Worm (Caenorhabditis elegans) whole organism, L1 larva: Measurements from ENCODE around the gene cyp-31A2.

ENCODE experiments used
- C04F5.9 ChIP-seq: sonication (generic microtip); optimal IDR thresholded peaks from 2 replicates; lab custom pipeline; 2016; ENCODE audit warnings: missing genetic modification characterization, missing compliant biosample characterization
- dpl-1 ChIP-seq, 3 experiments: fragments of 150-350 bp in 2 of 3; sonication (generic microtip) in 1 of 3; optimal IDR thresholded peaks; 2 replicates each; lab custom pipeline; 2014 to 2017; ENCODE audit warnings: missing biosample characterization in 3 of 3, missing genetic modification characterization in 3 of 3, missing genetic modification reagents in 3 of 3
- efl-3 ChIP-seq: fragments of 200-800 bp; sonication (Bioruptor generic); optimal IDR thresholded peaks from 2 replicates; lab custom pipeline; 2018; ENCODE audit warnings: mild to moderate bottlenecking, missing genetic modification characterization, missing compliant biosample characterization
- lin-13 ChIP-seq: fragments of 150-350 bp; optimal IDR thresholded peaks from 2 replicates; lab custom pipeline; 2014; ENCODE audit warnings: missing biosample characterization, missing genetic modification reagents, missing genetic modification characterization
- lin-15B ChIP-seq: fragments of 150-350 bp; sonication (generic microtip); optimal IDR thresholded peaks from 3 replicates; lab custom pipeline; 2014; ENCODE audit warnings: missing biosample characterization, missing genetic modification characterization
- nhr-12 ChIP-seq: sonication (generic microtip); optimal IDR thresholded peaks from 2 replicates; lab custom pipeline; 2017; ENCODE audit warnings: missing biosample characterization, missing genetic modification characterization
- nhr-237 ChIP-seq: fragments of 150-350 bp; optimal IDR thresholded peaks from 2 replicates; lab custom pipeline; 2014; ENCODE audit warnings: missing biosample characterization, missing genetic modification characterization
- nhr-76 ChIP-seq: sonication (generic microtip); optimal IDR thresholded peaks from 2 replicates; lab custom pipeline; 2017; ENCODE audit warnings: missing biosample characterization, missing genetic modification characterization
- snpc-4 ChIP-seq: fragments of 150-350 bp; optimal IDR thresholded peaks from 2 replicates; lab custom pipeline; 2014; ENCODE audit warnings: missing biosample characterization, missing genetic modification characterization
- unc-86 ChIP-seq: sonication (generic microtip); optimal IDR thresholded peaks from 2 replicates; lab custom pipeline; 2016; ENCODE audit warnings: missing genetic modification characterization, missing compliant biosample characterization
- zag-1 ChIP-seq: fragments of 150-350 bp; optimal IDR thresholded peaks from 2 replicates; lab custom pipeline; 2014; ENCODE audit warnings: missing biosample characterization, missing genetic modification characterization

- no peak for TF ChIP-seq snpc-4 (tag; lab: Kevin White, UChicago)
- TF ChIP-seq lin-13 (GFP tag; lab: Kevin White, UChicago): no peak
- no peak for TF ChIP-seq unc-86 (tag; lab: Kevin White, UChicago)
- peak; percentile 28 to 74 (median 66) for TF ChIP-seq dpl-1 (GFP tag; optimal IDR thresholded peaks at IDR 0.05; lab: Kevin White, UChicago)
- TF ChIP-seq lin-15B: no peak
- no peak for TF ChIP-seq nhr-12
- no peak for TF ChIP-seq nhr-76
- TF ChIP-seq C04F5.9 (tag; lab: Kevin White, UChicago): no peak
- no peak for TF ChIP-seq efl-3
- no peak for TF ChIP-seq nhr-237 (tag; lab: Kevin White, UChicago)
- TF ChIP-seq zag-1: no peak
These were observed 32.1 kb upstream of the cyp-31A2 start, which contains the start of gene sec-31 for ce11 chrIV:11371645-11372044.
